Worm (Caenorhabditis elegans) whole organism, L1 larva: ENCODE data around the gene F26A10.2.

Source experiments
- blmp-1 ChIP-seq: fragments of 150-350 bp; optimal IDR thresholded peaks from 2 replicates; lab custom pipeline; 2014; ENCODE audit warnings: missing biosample characterization, missing genetic modification characterization
- egl-27 ChIP-seq, 2 experiments: fragments of 150-350 bp in 1 of 2; sonication (generic microtip); optimal IDR thresholded peaks; 3 replicates each; lab custom pipeline; 2017 to 2018; ENCODE audit warnings: missing biosample characterization in 2 of 2, missing genetic modification characterization in 2 of 2, missing genetic modification reagents in 2 of 2
- lin-13 ChIP-seq: fragments of 150-350 bp; optimal IDR thresholded peaks from 2 replicates; lab custom pipeline; 2014; ENCODE audit warnings: missing biosample characterization, missing genetic modification reagents, missing genetic modification characterization
- mdl-1 ChIP-seq, 2 experiments: fragments of 150-350 bp; optimal IDR thresholded peaks; 2 replicates each; lab custom pipeline; 2014 to 2017; ENCODE audit warnings: missing biosample characterization in 2 of 2, missing genetic modification characterization in 2 of 2, inconsistent platforms in 1 of 2
- nhr-237 ChIP-seq: fragments of 150-350 bp; optimal IDR thresholded peaks from 2 replicates; lab custom pipeline; 2014; ENCODE audit warnings: missing biosample characterization, missing genetic modification characterization
- pqm-1 ChIP-seq: sonication (generic microtip); optimal IDR thresholded peaks from 3 replicates; lab custom pipeline; 2017; ENCODE audit warnings: missing biosample characterization, missing genetic modification characterization
- snu-23 ChIP-seq: sonication (generic microtip); optimal IDR thresholded peaks from 2 replicates; lab custom pipeline; 2016; ENCODE audit warnings: missing genetic modification characterization, missing compliant biosample characterization

DNA sequence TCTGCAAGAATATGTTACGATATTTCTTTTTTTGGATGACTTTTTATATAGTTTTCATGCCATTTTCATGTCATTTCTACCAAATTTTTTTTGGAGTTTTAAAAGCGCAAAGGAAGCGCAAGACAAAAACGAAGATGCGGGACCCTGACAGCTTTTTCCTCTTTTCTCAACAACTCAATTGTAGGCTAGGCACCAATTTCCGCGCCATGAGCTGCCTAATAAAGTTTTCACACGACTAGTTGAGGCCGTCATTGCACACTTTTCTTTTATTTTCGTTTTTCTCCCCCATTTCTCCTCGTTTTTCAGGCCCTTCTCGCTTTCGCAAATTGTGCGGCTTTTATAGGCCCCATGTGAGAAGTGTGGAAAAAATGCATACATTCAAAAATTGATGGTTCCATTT is 34.6 kb upstream of the F26A10.2 start:
- no peak for TF ChIP-seq snu-23 (GFP tag; lab: Kevin White, UChicago)
- TF ChIP-seq nhr-237 (tag; lab: Kevin White, UChicago), result no peak
- no peak for TF ChIP-seq blmp-1
- no peak for TF ChIP-seq egl-27 (tag; optimal IDR thresholded peaks at IDR 0.05; lab: Kevin White, UChicago)
- TF ChIP-seq lin-13 (GFP tag; lab: Kevin White, UChicago), result no peak
- TF ChIP-seq mdl-1 (tag; optimal IDR thresholded peaks at IDR 0.05; lab: Kevin White, UChicago), result no peak
- no peak for TF ChIP-seq pqm-1 (tag; lab: Kevin White, UChicago)
